Worm (Caenorhabditis elegans) whole organism, L4/young adult: ENCODE measurements around the gene M57.2.

Experiments
- W03F9.2 ChIP-seq: fragments of 150-350 bp; optimal IDR thresholded peaks from 2 replicates; lab custom pipeline; 2014; ENCODE audit warnings: missing biosample characterization, missing genetic modification characterization
- dao-5 ChIP-seq: sonication (generic microtip); optimal IDR thresholded peaks from 2 replicates; lab custom pipeline; 2016; ENCODE audit warnings: missing genotype, missing genetic modification characterization, moderate library complexity, missing compliant biosample characterization

ce11 chrIV:3548315-3548714 lies 21.2 kb downstream of the M57.2 start:
- TF ChIP-seq W03F9.2 (tag; lab: Kevin White, UChicago) (no peak), dao-5 (no peak)
